Fruit fly (Drosophila melanogaster): Measurements from ENCODE around the gene Klp3A.

Gene Klp3A

dm6 chrX:2593753-2594096 is 10.1 kb downstream of the Klp3A start (continued):
- TF ChIP-seq slbo (GFP tag; IDR thresholded peaks at IDR 0.05) = peak; percentile 98
- peak; percentile 93 for TF ChIP-seq CG14667 (GFP tag; IDR thresholded peaks at IDR 0.05)
- peak; percentile 76 for TF ChIP-seq Bteb2 (GFP tag; optimal IDR thresholded peaks at IDR 0.05)
- TF ChIP-seq CG4707 (GFP tag; optimal IDR thresholded peaks at IDR 0.05) = peak; percentile 64
- peak; percentile 78 for TF ChIP-seq dati (GFP tag; IDR thresholded peaks at IDR 0.05)
- TF ChIP-seq CG5180 (GFP tag; optimal IDR thresholded peaks at IDR 0.05) = peak; percentile 73
- peak; percentile 91 for TF ChIP-seq CG6813 (GFP tag; optimal IDR thresholded peaks at IDR 0.05)
- peak; percentile 88 for TF ChIP-seq CG10654 (GFP tag; optimal IDR thresholded peaks at IDR 0.05)
- no peak for TF ChIP-seq fd102C (GFP tag; optimal IDR thresholded peaks at IDR 0.05)
- peak; percentile 85 for TF ChIP-seq slp2 (GFP tag; optimal IDR thresholded peaks at IDR 0.05)
- TF ChIP-seq kah (GFP tag; optimal IDR thresholded peaks at IDR 0.05) = peak; percentile 64
- TF ChIP-seq jumu (GFP tag; optimal IDR thresholded peaks at IDR 0.05) = peak; percentile 91
- TF ChIP-seq ttk (GFP tag; IDR thresholded peaks at IDR 0.05) = peak; percentile 95
- peak; percentile 79 for TF ChIP-seq dimm (GFP tag; IDR thresholded peaks at IDR 0.05)
- TF ChIP-seq CG12659 (GFP tag; optimal IDR thresholded peaks at IDR 0.05) = peak; percentile 93
- no peak for TF ChIP-seq pan (optimal IDR thresholded peaks at IDR 0.05)
- TF ChIP-seq pan (GFP tag; optimal IDR thresholded peaks at IDR 0.05 in 1 of 2, IDR thresholded peaks at IDR 0.05 in 1 of 2) = peak in 1 of 2 experiments; percentile 96
- peak; percentile 81 to 88 for TF ChIP-seq Hr51 (GFP tag; optimal IDR thresholded peaks at IDR 0.05)
- TF ChIP-seq CG12219 (GFP tag; optimal IDR thresholded peaks at IDR 0.05) = peak; percentile 92
- peak; percentile 94 for TF ChIP-seq CG13624 (GFP tag; optimal IDR thresholded peaks at IDR 0.05)
- peak; percentile 93 for TF ChIP-seq her (GFP tag; optimal IDR thresholded peaks at IDR 0.05)
- TF ChIP-seq CG14050 (GFP tag; IDR thresholded peaks at IDR 0.05) = peak; percentile 88
- TF ChIP-seq Usf (GFP tag; optimal IDR thresholded peaks at IDR 0.05) = peak; percentile 82
- peak; percentile 52 for TF ChIP-seq twi (tag; optimal IDR thresholded peaks at IDR 0.05)
- no peak for TF ChIP-seq sc (optimal IDR thresholded peaks at IDR 0.05)
- TF ChIP-seq sc (GFP tag; optimal IDR thresholded peaks at IDR 0.05) = peak; percentile 61
- TF ChIP-seq oc (tag; optimal IDR thresholded peaks at IDR 0.05) = no peak
- TF ChIP-seq mld (GFP tag; IDR thresholded peaks at IDR 0.05; ENCODE audit: partially characterized antibody) = no peak
- TF ChIP-seq Pdp1 (GFP tag; optimal IDR thresholded peaks at IDR 0.05) = peak; percentile 88 to 95
- peak; percentile 98 for TF ChIP-seq Ets65A (GFP tag)
- TF ChIP-seq dmrt11E (tag; optimal IDR thresholded peaks at IDR 0.05) = peak; percentile 51
- peak; percentile 85 for TF ChIP-seq CG31388 (GFP tag; optimal IDR thresholded peaks at IDR 0.05)
- TF ChIP-seq fu2 (GFP tag; optimal IDR thresholded peaks at IDR 0.05) = peak; percentile 87
- peak; percentile 70 for TF ChIP-seq dm (GFP tag; optimal IDR thresholded peaks at IDR 0.05)
- peak; percentile 95 for TF ChIP-seq CG7839 (tag; optimal IDR thresholded peaks at IDR 0.05)
- TF ChIP-seq ro (GFP tag; IDR thresholded peaks at IDR 0.05) = peak; percentile 71
- TF ChIP-seq CG4424 (GFP tag; optimal IDR thresholded peaks at IDR 0.05) = peak; percentile 84
- no peak for TF ChIP-seq Lhr (GFP tag; optimal IDR thresholded peaks at IDR 0.05)
- peak; percentile 94 for TF ChIP-seq tgo (GFP tag; IDR thresholded peaks at IDR 0.05)
- peak; percentile 78 for TF ChIP-seq CG15011 (GFP tag; optimal IDR thresholded peaks at IDR 0.05)
- no peak for TF ChIP-seq CG2202 (tag; optimal IDR thresholded peaks at IDR 0.05)
- no peak for TF ChIP-seq CG42726 (GFP tag; IDR thresholded peaks at IDR 0.05; ENCODE audit: partially characterized antibody)
- TF ChIP-seq MESR4 (GFP tag; optimal IDR thresholded peaks at IDR 0.05) = peak; percentile 30
- no peak for TF ChIP-seq psq (GFP tag; optimal IDR thresholded peaks at IDR 0.05)
- peak; percentile 80 for TF ChIP-seq phol (tag; optimal IDR thresholded peaks at IDR 0.05)
- peak; percentile 93 for TF ChIP-seq CG6175 (GFP tag; IDR thresholded peaks at IDR 0.05)
- TF ChIP-seq Lim3 (GFP tag; IDR thresholded peaks at IDR 0.05) = peak; percentile 75
- peak; percentile 91 for TF ChIP-seq CG7372 (GFP tag; IDR thresholded peaks at IDR 0.05)
- peak; percentile 87 for TF ChIP-seq Nf-YA (GFP tag; IDR thresholded peaks at IDR 0.05)
- peak; percentile 86 for TF ChIP-seq danr (GFP tag; IDR thresholded peaks at IDR 0.05)
- peak; percentile 90 for TF ChIP-seq CG10209 (GFP tag; optimal IDR thresholded peaks at IDR 0.05)
- TF ChIP-seq CG32772 (GFP tag; IDR thresholded peaks at IDR 0.05) = peak; percentile 93

All from whole organism, embryonic.